Fruit fly (Drosophila melanogaster) whole organism, prepupa: ENCODE measurements around the gene CG3251.
A peak's percentile ranks its signal among the peaks of the same experiment; 100 is the strongest.

Experiments
- Blimp-1 ChIP-seq: fragments of 200-800 bp; sonication (Bioruptor generic); optimal IDR thresholded peaks from 3 replicates; lab custom pipeline; 2017; ENCODE audit warnings: missing biosample characterization, missing genetic modification characterization, mild to moderate bottlenecking, moderate library complexity, missing genetic modification reagents
- CG10631 ChIP-seq: fragments of 200-800 bp; sonication (Bioruptor generic); optimal IDR thresholded peaks from 2 replicates; lab custom pipeline; 2016; ENCODE audit warnings: missing biosample characterization, missing genetic modification characterization
- CG10669 ChIP-seq: fragments of 200-800 bp; sonication (Bioruptor generic); optimal IDR thresholded peaks from 3 replicates; lab custom pipeline; 2018; ENCODE audit warnings: missing biosample characterization, mild to moderate bottlenecking, missing genetic modification characterization, moderate library complexity
- CG11294 ChIP-seq: fragments of 200-800 bp; sonication (Bioruptor generic); IDR thresholded peaks from 2 replicates; pipeline ENCODE4 v1.3.6; 2022; ENCODE audit warnings: missing biosample characterization, missing genetic modification characterization
- CG11762 ChIP-seq: fragments of 200-800 bp; sonication (Bioruptor generic); optimal IDR thresholded peaks from 3 replicates; lab custom pipeline; 2016; ENCODE audit warnings: missing biosample characterization, missing genetic modification characterization; ENCODE audit not compliant: insufficient read depth
- CG11902 ChIP-seq: fragments of 200-800 bp; sonication (Bioruptor generic); optimal IDR thresholded peaks from 3 replicates; lab custom pipeline; 2016; ENCODE audit warnings: missing biosample characterization, missing genetic modification characterization
- CG15336 ChIP-seq: fragments of 200-800 bp; sonication (Bioruptor generic); IDR thresholded peaks from 2 replicates; pipeline ENCODE4 v1.3.6; 2022; ENCODE audit warnings: missing biosample characterization, missing genetic modification characterization
- CG1621 ChIP-seq: fragments of 200-800 bp; sonication (Bioruptor generic); optimal IDR thresholded peaks from 3 replicates; lab custom pipeline; 2018; ENCODE audit warnings: missing biosample characterization, mild to moderate bottlenecking, missing genetic modification characterization
- CG3032 ChIP-seq: fragments of 200-800 bp; optimal IDR thresholded peaks from 2 replicates; lab custom pipeline; 2019; ENCODE audit warnings: missing biosample characterization, mild to moderate bottlenecking, missing genetic modification characterization, moderate library complexity
- CG31627 ChIP-seq: fragments of 200-800 bp; sonication (Bioruptor generic); optimal IDR thresholded peaks from 3 replicates; lab custom pipeline; 2016; ENCODE audit warnings: missing biosample characterization, missing genetic modification characterization
- CG32006 ChIP-seq: fragments of 200-800 bp; sonication (Bioruptor generic); optimal IDR thresholded peaks from 3 replicates; lab custom pipeline; 2017; ENCODE audit warnings: missing biosample characterization, mild to moderate bottlenecking, missing genetic modification characterization
- CG34406 ChIP-seq: fragments of 200-800 bp; sonication (Bioruptor generic); optimal IDR thresholded peaks from 3 replicates; lab custom pipeline; 2016; ENCODE audit warnings: missing biosample characterization, missing genetic modification characterization
- CG3919 ChIP-seq: fragments of 200-800 bp; sonication (Bioruptor generic); optimal IDR thresholded peaks from 3 replicates; lab custom pipeline; 2016; ENCODE audit warnings: missing biosample characterization, missing genetic modification characterization
- CG4318 ChIP-seq: fragments of 200-800 bp; sonication (Bioruptor generic); optimal IDR thresholded peaks from 3 replicates; lab custom pipeline; 2017; ENCODE audit warnings: missing biosample characterization, mild to moderate bottlenecking, missing genetic modification characterization
- CG6276 ChIP-seq: fragments of 200-800 bp; sonication (Bioruptor generic); optimal IDR thresholded peaks from 2 replicates; lab custom pipeline; 2017; ENCODE audit warnings: missing biosample characterization, mild to moderate bottlenecking, missing genetic modification characterization
- CG6792 ChIP-seq: fragments of 200-800 bp; sonication (Bioruptor generic); optimal IDR thresholded peaks from 3 replicates; lab custom pipeline; 2016; ENCODE audit warnings: missing biosample characterization, missing genetic modification characterization
- CG6808 ChIP-seq: fragments of 200-800 bp; sonication (Bioruptor generic); optimal IDR thresholded peaks from 3 replicates; lab custom pipeline; 2017; ENCODE audit warnings: missing biosample characterization, missing genetic modification characterization, mild to moderate bottlenecking, moderate library complexity, missing genetic modification reagents
- CG6854 ChIP-seq: fragments of 200-800 bp; sonication (Bioruptor generic); optimal IDR thresholded peaks from 2 replicates; lab custom pipeline; 2017; ENCODE audit warnings: missing biosample characterization, mild to moderate bottlenecking, missing genetic modification characterization
- CG7368 ChIP-seq: fragments of 200-800 bp; sonication (Bioruptor generic); optimal IDR thresholded peaks from 3 replicates; lab custom pipeline; 2016; ENCODE audit warnings: missing biosample characterization, missing genetic modification characterization
- CG8119 ChIP-seq: fragments of 200-800 bp; sonication (Bioruptor generic); IDR thresholded peaks from 3 replicates; pipeline ENCODE4 v1.3.6; 2022; ENCODE audit warnings: missing biosample characterization, missing genetic modification characterization
- CG9139 ChIP-seq: fragments of 200-800 bp; sonication (Bioruptor generic); optimal IDR thresholded peaks from 3 replicates; lab custom pipeline; 2017; ENCODE audit warnings: missing biosample characterization, mild to moderate bottlenecking, missing genetic modification characterization
- Eip75B ChIP-seq: fragments of 200-800 bp; sonication (Bioruptor generic); optimal IDR thresholded peaks from 3 replicates; lab custom pipeline; 2016; ENCODE audit warnings: missing biosample characterization, missing genetic modification characterization
- Eip78C ChIP-seq: fragments of 200-800 bp; sonication (Bioruptor generic); peaks from one replicate; lab custom pipeline; 2016; ENCODE audit warnings: missing biosample characterization, missing genetic modification characterization
- Ets96B ChIP-seq: fragments of 200-800 bp; optimal IDR thresholded peaks from 2 replicates; lab custom pipeline; 2019; ENCODE audit warnings: missing biosample characterization, mild to moderate bottlenecking, missing genetic modification characterization, moderate library complexity
- Gug ChIP-seq: fragments of 200-800 bp; sonication (Bioruptor generic); IDR thresholded peaks from 2 replicates; pipeline ENCODE4 v1.3.6; 2022; ENCODE audit warnings: missing biosample characterization, missing genetic modification characterization
- Hr38 ChIP-seq: sonication (Bioruptor generic); optimal IDR thresholded peaks from 2 replicates; lab custom pipeline; 2016; ENCODE audit warnings: missing biosample characterization, missing genetic modification characterization
- Hr39 ChIP-seq: fragments of 200-800 bp; sonication (Bioruptor generic); optimal IDR thresholded peaks from 2 replicates; lab custom pipeline; 2016; ENCODE audit warnings: missing biosample characterization, missing genetic modification characterization
- Lpt ChIP-seq: fragments of 200-800 bp; sonication (Bioruptor generic); optimal IDR thresholded peaks from 3 replicates; lab custom pipeline; 2016; ENCODE audit warnings: missing biosample characterization, missing genetic modification characterization
- Met ChIP-seq: fragments of 200-800 bp; sonication (Bioruptor generic); optimal IDR thresholded peaks from 3 replicates; lab custom pipeline; 2016; ENCODE audit warnings: missing biosample characterization, missing genetic modification characterization
- OdsH ChIP-seq: fragments of 200-800 bp; sonication (Bioruptor generic); optimal IDR thresholded peaks from 3 replicates; lab custom pipeline; 2016; ENCODE audit warnings: missing biosample characterization, missing genetic modification characterization
- Smox ChIP-seq: fragments of 200-800 bp; sonication (Bioruptor generic); optimal IDR thresholded peaks from 3 replicates; lab custom pipeline; 2016; ENCODE audit warnings: missing biosample characterization, missing genetic modification characterization
- Sox102F ChIP-seq: fragments of 200-800 bp; sonication (Bioruptor generic); optimal IDR thresholded peaks from 2 replicates; lab custom pipeline; 2016; ENCODE audit warnings: missing biosample characterization, mild to moderate bottlenecking, missing genetic modification characterization
- Sox15 ChIP-seq: fragments of 200-800 bp; sonication (Bioruptor generic); optimal IDR thresholded peaks from 3 replicates; lab custom pipeline; 2016; ENCODE audit warnings: missing biosample characterization, missing genetic modification characterization
- acj6 ChIP-seq: fragments of 200-800 bp; sonication (Bioruptor generic); optimal IDR thresholded peaks from 3 replicates; lab custom pipeline; 2016; ENCODE audit warnings: missing biosample characterization, missing genetic modification characterization
- cyc ChIP-seq: fragments of 200-800 bp; sonication (Bioruptor generic); optimal IDR thresholded peaks from 3 replicates; lab custom pipeline; 2016; ENCODE audit warnings: missing biosample characterization, missing genetic modification characterization
- dsx ChIP-seq: fragments of 200-800 bp; optimal IDR thresholded peaks from 3 replicates; lab custom pipeline; 2019; ENCODE audit warnings: missing biosample characterization, mild to moderate bottlenecking, missing genetic modification characterization, moderate library complexity; ENCODE audit not compliant: poor library complexity, severe bottlenecking
- esn ChIP-seq: fragments of 200-800 bp; sonication (Bioruptor generic); optimal IDR thresholded peaks from 2 replicates; lab custom pipeline; 2016; ENCODE audit warnings: missing biosample characterization, mild to moderate bottlenecking, missing genetic modification characterization, moderate library complexity
- fd59A ChIP-seq: fragments of 200-800 bp; sonication (Bioruptor generic); optimal IDR thresholded peaks from 2 replicates; lab custom pipeline; 2017; ENCODE audit warnings: missing biosample characterization, mild to moderate bottlenecking, missing genetic modification characterization, missing genetic modification reagents
- fd85E ChIP-seq: fragments of 200-800 bp; sonication (Bioruptor generic); optimal IDR thresholded peaks from 3 replicates; lab custom pipeline; 2016; ENCODE audit warnings: missing biosample characterization, missing genetic modification characterization
- lz ChIP-seq: fragments of 200-800 bp; sonication (Bioruptor generic); optimal IDR thresholded peaks from 3 replicates; lab custom pipeline; 2016; ENCODE audit warnings: missing biosample characterization, missing genetic modification characterization
- net ChIP-seq: fragments of 200-800 bp; sonication (Bioruptor generic); optimal IDR thresholded peaks from 3 replicates; lab custom pipeline; 2016; ENCODE audit warnings: missing biosample characterization, missing genetic modification characterization
- spab ChIP-seq: fragments of 200-800 bp; sonication (Bioruptor generic); optimal IDR thresholded peaks from 2 replicates; lab custom pipeline; 2017; ENCODE audit warnings: missing biosample characterization, mild to moderate bottlenecking, missing genetic modification characterization, missing genetic modification reagents
- svp ChIP-seq: fragments of 200-800 bp; sonication (Bioruptor generic); peaks from one replicate; lab custom pipeline; 2016; ENCODE audit warnings: missing biosample characterization, missing genetic modification characterization
- topi ChIP-seq: fragments of 200-800 bp; sonication (Bioruptor generic); optimal IDR thresholded peaks from 3 replicates; lab custom pipeline; 2016; ENCODE audit warnings: missing biosample characterization, missing genetic modification characterization

The CG3251 gene

dm6 chr2L:4682377-4682776 is 8.1 kb downstream of the CG3251 start, which contains the start of gene CG11929:
Gene CG11929 (plus strand): TSS chr2L:4682677.
- no peak for TF ChIP-seq Hr39 (GFP tag; lab: Kevin White, UChicago)

- TF ChIP-seq CG31627: no peak
Observed at dm6 chr2L:4660932-4661331, 29.6 kb downstream of the CG3251 start.

- no peak for TF ChIP-seq Eip75B
- no peak for TF ChIP-seq CG1621 (tag; lab: Kevin White, UChicago)
- peak; percentile 0 for TF ChIP-seq CG3919 (GFP tag; lab: Kevin White, UChicago)
- TF ChIP-seq CG6792 (GFP tag; lab: Kevin White, UChicago): no peak
- peak; percentile 20 for TF ChIP-seq Smox (GFP tag; lab: Kevin White, UChicago)
- peak; percentile 81 for TF ChIP-seq svp (GFP tag; lab: Kevin White, UChicago)
- no peak for TF ChIP-seq CG8119 (GFP tag; lab: Robert Waterston, UW)
- TF ChIP-seq CG4318: no peak
- TF ChIP-seq Sox102F (GFP tag; lab: Kevin White, UChicago): peak; percentile 13
- TF ChIP-seq esn (GFP tag; lab: Kevin White, UChicago): peak; percentile 52
- TF ChIP-seq Blimp-1 (GFP tag; lab: Kevin White, UChicago): peak; percentile 21
- TF ChIP-seq Eip78C: peak; percentile 67
- TF ChIP-seq cyc: peak; percentile 10
- TF ChIP-seq lz (GFP tag; lab: Kevin White, UChicago): peak; percentile 23
- TF ChIP-seq CG10669 (GFP tag; lab: Kevin White, UChicago): no peak
- no peak for TF ChIP-seq fd85E (GFP tag; lab: Kevin White, UChicago)
- peak; percentile 2 for TF ChIP-seq CG11902 (GFP tag; lab: Kevin White, UChicago)
- peak; percentile 40 for TF ChIP-seq Hr39 (GFP tag; lab: Kevin White, UChicago)
- TF ChIP-seq CG31627: peak; percentile 29
- TF ChIP-seq topi (GFP tag; lab: Kevin White, UChicago): peak; percentile 18
- peak; percentile 20 for TF ChIP-seq Met
Observed at dm6 chr2L:4650752-4651453, 39.6 kb downstream of the CG3251 start, which contains the start of gene CG3355. Gene CG3355 (plus strand): TSS chr2L:4651403.

- peak; percentile 54 for TF ChIP-seq OdsH
- no peak for TF ChIP-seq CG9139 (GFP tag; lab: Kevin White, UChicago)
- TF ChIP-seq CG7368: no peak
- peak; percentile 18 for TF ChIP-seq net (GFP tag; lab: Kevin White, UChicago)
- no peak for TF ChIP-seq Ets96B
- no peak for TF ChIP-seq CG6808 (GFP tag; lab: Kevin White, UChicago)
- 0 out of 2 replicates have a peak, but pooled peaks have one; percentile 22 for TF ChIP-seq Gug
- peak; percentile 64 for TF ChIP-seq CG10631
- TF ChIP-seq CG34406: no peak
- no peak for TF ChIP-seq fd59A (GFP tag; lab: Kevin White, UChicago)
- TF ChIP-seq CG32006 (GFP tag; lab: Kevin White, UChicago): peak; percentile 64
- TF ChIP-seq CG3032 (tag; lab: Kevin White, UChicago): no peak
- peak; percentile 61 for TF ChIP-seq esn (GFP tag; lab: Kevin White, UChicago)
- TF ChIP-seq CG11762 (GFP tag; lab: Kevin White, UChicago): peak; percentile 13
- no peak for TF ChIP-seq spab (GFP tag; lab: Kevin White, UChicago)
- peak; percentile 44 for TF ChIP-seq CG4318
- TF ChIP-seq Hr38 (GFP tag; lab: Kevin White, UChicago): no peak
- TF ChIP-seq Smox (GFP tag; lab: Kevin White, UChicago): peak; percentile 39
- no peak for TF ChIP-seq dsx
- TF ChIP-seq Sox15 (GFP tag; lab: Kevin White, UChicago): no peak
- peak; percentile 62 for TF ChIP-seq CG3919 (GFP tag; lab: Kevin White, UChicago)
- no peak for TF ChIP-seq CG11294 (GFP tag; lab: Robert Waterston, UW)
- peak; percentile 47 for TF ChIP-seq acj6
- TF ChIP-seq Lpt (GFP tag; lab: Kevin White, UChicago): peak; percentile 26
- TF ChIP-seq CG6854 (GFP tag; lab: Kevin White, UChicago): no peak
- no peak for TF ChIP-seq Blimp-1 (GFP tag; lab: Kevin White, UChicago)
- peak; percentile 72 for TF ChIP-seq Eip78C
- TF ChIP-seq CG6276 (GFP tag; lab: Kevin White, UChicago): peak; percentile 50
- peak; percentile 55 for TF ChIP-seq CG15336 (GFP tag; lab: Robert Waterston, UW)
- TF ChIP-seq fd85E (GFP tag; lab: Kevin White, UChicago): no peak
- no peak for TF ChIP-seq CG10669 (GFP tag; lab: Kevin White, UChicago)
Observed at dm6 chr2L:4648804-4649203, 41.7 kb downstream of the CG3251 start.
